Fruit fly (Drosophila melanogaster) whole organism, embryonic: ENCODE measurements around the gene CG1943.

Experiments used
- Awh ChIP-seq: fragments of 200-800 bp; sonication (Bioruptor generic); IDR thresholded peaks from 2 replicates; pipeline ENCODE4, ENCODE4 v1.3.6; 2022; ENCODE audit warnings: missing biosample characterization, missing genetic modification characterization
- CG1024 ChIP-seq: fragments of 200-800 bp; sonication (Bioruptor generic); IDR thresholded peaks from 2 replicates; pipeline ENCODE4 v1.3.6; 2022; ENCODE audit warnings: missing biosample characterization, missing genetic modification characterization
- CG10565 ChIP-seq: fragments of 200-800 bp; sonication (Bioruptor generic); optimal IDR thresholded peaks from 3 replicates; lab custom pipeline; 2016; ENCODE audit warnings: missing biosample characterization, mild to moderate bottlenecking, missing genetic modification characterization
- CG10654 ChIP-seq: fragments of 200-800 bp; sonication (Bioruptor generic); optimal IDR thresholded peaks from 2 replicates; lab custom pipeline; 2016; ENCODE audit warnings: missing biosample characterization, missing genetic modification characterization
- CG12071 ChIP-seq: fragments of 200-800 bp; sonication (Bioruptor generic); optimal IDR thresholded peaks from 3 replicates; lab custom pipeline; 2018; ENCODE audit warnings: missing biosample characterization, mild to moderate bottlenecking, missing genetic modification characterization
- CG12769 ChIP-seq: fragments of 200-800 bp; sonication (Bioruptor generic); optimal IDR thresholded peaks from 2 replicates; lab custom pipeline; 2019; ENCODE audit warnings: missing biosample characterization, mild to moderate bottlenecking, missing genetic modification characterization, moderate library complexity
- CG13123 ChIP-seq: fragments of 200-800 bp; sonication (Bioruptor generic); optimal IDR thresholded peaks from 2 replicates; lab custom pipeline; 2016; ENCODE audit warnings: missing biosample characterization, missing genetic modification characterization
- CG13296 ChIP-seq: fragments of 200-800 bp; sonication (Bioruptor generic); optimal IDR thresholded peaks from 3 replicates; lab custom pipeline; 2018; ENCODE audit warnings: missing biosample characterization, mild to moderate bottlenecking, missing genetic modification characterization
- CG15601 ChIP-seq: fragments of 200-800 bp; sonication (Bioruptor generic); optimal IDR thresholded peaks from 3 replicates; lab custom pipeline; 2019; ENCODE audit warnings: missing biosample characterization, mild to moderate bottlenecking, missing genetic modification characterization, moderate library complexity
- CG18011 ChIP-seq: fragments of 200-800 bp; sonication (Bioruptor generic); optimal IDR thresholded peaks from 2 replicates; lab custom pipeline; 2017; ENCODE audit warnings: missing biosample characterization, missing genetic modification characterization, mild to moderate bottlenecking, moderate library complexity, missing genotype
- CG2120 ChIP-seq: fragments of 200-800 bp; sonication (Bioruptor generic); optimal IDR thresholded peaks from 3 replicates; lab custom pipeline; 2016; ENCODE audit warnings: missing biosample characterization, missing genetic modification characterization
- CG4617 ChIP-seq: fragments of 200-800 bp; sonication (Bioruptor generic); optimal IDR thresholded peaks from 3 replicates; lab custom pipeline; 2016; ENCODE audit warnings: missing biosample characterization, missing genetic modification characterization, borderline replicate concordance
- CG6813 ChIP-seq: fragments of 200-800 bp; sonication (Bioruptor generic); optimal IDR thresholded peaks from 2 replicates; lab custom pipeline; 2017; ENCODE audit warnings: missing biosample characterization, missing genetic modification characterization, mild to moderate bottlenecking, moderate library complexity, missing genetic modification reagents
- CG9609 ChIP-seq: fragments of 200-800 bp; sonication (Bioruptor generic); optimal IDR thresholded peaks from 3 replicates; lab custom pipeline; 2016; ENCODE audit warnings: missing biosample characterization, missing genetic modification characterization
- CG9797 ChIP-seq: fragments of 200-800 bp; sonication (Bioruptor generic); optimal IDR thresholded peaks from 3 replicates; lab custom pipeline; 2018; ENCODE audit warnings: missing biosample characterization, mild to moderate bottlenecking, missing genetic modification characterization
- CHES-1-like ChIP-seq: fragments of 200-800 bp; sonication (Bioruptor generic); optimal IDR thresholded peaks from 2 replicates; lab custom pipeline; 2016; ENCODE audit warnings: missing biosample characterization, missing genetic modification characterization
- Chrac-16 ChIP-seq: fragments of 200-800 bp; sonication (Bioruptor generic); optimal IDR thresholded peaks from 3 replicates; lab custom pipeline; 2016; ENCODE audit warnings: missing biosample characterization, missing genetic modification characterization
- D19A ChIP-seq: fragments of 200-800 bp; optimal IDR thresholded peaks from 3 replicates; lab custom pipeline; 2019; ENCODE audit warnings: missing biosample characterization, mild to moderate bottlenecking, missing genetic modification characterization, moderate library complexity
- Dfd ChIP-seq, 2 experiments: fragments of >200 bp; optimal IDR thresholded peaks; 2 replicates each; lab custom pipeline; 2017; ENCODE audit warnings: missing biosample characterization in 2 of 2, missing genetic modification characterization in 2 of 2
- GATAe ChIP-seq: fragments of 200-800 bp; sonication (Bioruptor generic); conservative IDR thresholded peaks from 2 replicates; pipeline ENCODE4 v1.3.6; 2022; ENCODE audit warnings: missing biosample characterization, missing genetic modification characterization
- Gsc ChIP-seq: fragments of 200-800 bp; sonication (Bioruptor generic); IDR thresholded peaks from 2 replicates; pipeline ENCODE4 v1.3.6; 2022; ENCODE audit warnings: missing biosample characterization, missing genetic modification characterization
- Hr3 ChIP-seq: fragments of 200-800 bp; sonication (Bioruptor generic); optimal IDR thresholded peaks from 3 replicates; lab custom pipeline; 2016; ENCODE audit warnings: missing biosample characterization, missing genetic modification characterization
- MTF-1 ChIP-seq: fragments of 200-800 bp; sonication (Bioruptor generic); optimal IDR thresholded peaks from 2 replicates; lab custom pipeline; 2018; ENCODE audit warnings: missing biosample characterization, mild to moderate bottlenecking, missing genetic modification characterization, borderline replicate concordance
- Mad ChIP-seq: fragments of 200-800 bp; sonication (Bioruptor generic); optimal IDR thresholded peaks from 2 replicates; lab custom pipeline; 2016; ENCODE audit warnings: missing biosample characterization, missing genetic modification characterization
- Max ChIP-seq: fragments of 200-800 bp; sonication (Bioruptor generic); optimal IDR thresholded peaks from 2 replicates; lab custom pipeline; 2016; ENCODE audit warnings: missing biosample characterization, mild to moderate bottlenecking, missing genetic modification characterization
- Nf-YC ChIP-seq: fragments of 200-800 bp; optimal IDR thresholded peaks from 3 replicates; lab custom pipeline; 2019; ENCODE audit warnings: missing biosample characterization, mild to moderate bottlenecking, missing genetic modification characterization, moderate library complexity
- Oli ChIP-seq: fragments of 200-800 bp; sonication (Bioruptor generic); optimal IDR thresholded peaks from 2 replicates; lab custom pipeline; 2018; ENCODE audit warnings: missing biosample characterization, mild to moderate bottlenecking, missing genetic modification characterization, moderate library complexity
- Ptx1 ChIP-seq: fragments of 200-800 bp; sonication (Bioruptor generic); IDR thresholded peaks from 2 replicates; pipeline ENCODE4 v1.3.6; 2022; ENCODE audit warnings: missing biosample characterization, missing genetic modification characterization
- Trl ChIP-seq, 3 experiments: fragments of >200 bp in 2 of 3; fragments of 200-800 bp in 1 of 3; sonication (Bioruptor generic) in 1 of 3; optimal IDR thresholded peaks; 2 replicates in 1 of 3; 3 replicates in 2 of 3; lab custom pipeline; 2016 to 2017; ENCODE audit warnings: missing biosample characterization in 1 of 3, missing genetic modification characterization in 1 of 3
- ase ChIP-seq: fragments of 200-800 bp; sonication (Bioruptor generic); IDR thresholded peaks from 3 replicates; pipeline ENCODE4 v1.3.6; 2022; ENCODE audit warnings: missing biosample characterization, missing genetic modification characterization
- cad ChIP-seq: fragments of >200 bp; optimal IDR thresholded peaks from 2 replicates; lab custom pipeline; 2017; ENCODE audit warnings: missing biosample characterization, missing genetic modification characterization
- crp ChIP-seq, 2 experiments: fragments of 200-800 bp; sonication (Bioruptor generic); optimal IDR thresholded peaks; 2 replicates in 1 of 2; 3 replicates in 1 of 2; lab custom pipeline; 2017; ENCODE audit warnings: missing biosample characterization in 2 of 2, missing genetic modification characterization in 2 of 2, mild to moderate bottlenecking in 1 of 2, moderate library complexity in 1 of 2
- fu2 ChIP-seq: fragments of 200-800 bp; sonication (Bioruptor generic); optimal IDR thresholded peaks from 2 replicates; lab custom pipeline; 2016; ENCODE audit warnings: missing biosample characterization, missing genetic modification characterization
- gce ChIP-seq: fragments of 200-800 bp; sonication (Bioruptor generic); IDR thresholded peaks from 3 replicates; pipeline ENCODE4 v1.3.6; 2022; ENCODE audit warnings: missing biosample characterization, missing genetic modification characterization
- hbn ChIP-seq: fragments of 200-800 bp; sonication (Bioruptor generic); IDR thresholded peaks from 2 replicates; pipeline ENCODE4 v1.3.6; 2022; ENCODE audit warnings: missing biosample characterization, missing genetic modification characterization; ENCODE audit not compliant: partially characterized antibody
- nerfin-1 ChIP-seq: fragments of 200-800 bp; sonication (Bioruptor generic); optimal IDR thresholded peaks from 3 replicates; lab custom pipeline; 2019; ENCODE audit warnings: missing biosample characterization, mild to moderate bottlenecking, missing genetic modification characterization, moderate library complexity
- oc ChIP-seq: fragments of 200-800 bp; sonication (Bioruptor generic); optimal IDR thresholded peaks from 2 replicates; lab custom pipeline; 2018; ENCODE audit warnings: missing biosample characterization, mild to moderate bottlenecking, missing genetic modification characterization, moderate library complexity
- ro ChIP-seq: fragments of 200-800 bp; sonication (Bioruptor generic); IDR thresholded peaks from 2 replicates; pipeline ENCODE4 v1.3.6; 2022; ENCODE audit warnings: missing biosample characterization, missing genetic modification characterization
- sd ChIP-seq: fragments of 200-800 bp; sonication (Bioruptor generic); optimal IDR thresholded peaks from 3 replicates; lab custom pipeline; 2018; ENCODE audit warnings: missing biosample characterization, mild to moderate bottlenecking, missing genetic modification characterization, moderate library complexity
- sna ChIP-seq: fragments of 200-800 bp; sonication (Bioruptor generic); IDR thresholded peaks from 2 replicates; pipeline ENCODE4 v1.3.6; 2022; ENCODE audit warnings: missing biosample characterization, missing genetic modification characterization; ENCODE audit not compliant: partially characterized antibody
- stc ChIP-seq: fragments of 200-800 bp; sonication (Bioruptor generic); IDR thresholded peaks from 2 replicates; pipeline ENCODE4 v1.3.6; 2022; ENCODE audit warnings: missing biosample characterization, missing genetic modification characterization
- tgo ChIP-seq: fragments of 200-800 bp; sonication (Bioruptor generic); IDR thresholded peaks from 3 replicates; pipeline ENCODE4 v1.3.6; 2022; ENCODE audit warnings: missing biosample characterization, missing genetic modification characterization
- wek ChIP-seq: fragments of 200-800 bp; sonication (Bioruptor generic); optimal IDR thresholded peaks from 3 replicates; lab custom pipeline; 2018; ENCODE audit warnings: missing biosample characterization, mild to moderate bottlenecking, missing genetic modification characterization, moderate library complexity
- zen ChIP-seq: fragments of 200-800 bp; sonication (Bioruptor generic); optimal IDR thresholded peaks from 3 replicates; lab custom pipeline; 2018; ENCODE audit warnings: missing biosample characterization, mild to moderate bottlenecking, missing genetic modification characterization, moderate library complexity

CG1943 gene

DNA sequence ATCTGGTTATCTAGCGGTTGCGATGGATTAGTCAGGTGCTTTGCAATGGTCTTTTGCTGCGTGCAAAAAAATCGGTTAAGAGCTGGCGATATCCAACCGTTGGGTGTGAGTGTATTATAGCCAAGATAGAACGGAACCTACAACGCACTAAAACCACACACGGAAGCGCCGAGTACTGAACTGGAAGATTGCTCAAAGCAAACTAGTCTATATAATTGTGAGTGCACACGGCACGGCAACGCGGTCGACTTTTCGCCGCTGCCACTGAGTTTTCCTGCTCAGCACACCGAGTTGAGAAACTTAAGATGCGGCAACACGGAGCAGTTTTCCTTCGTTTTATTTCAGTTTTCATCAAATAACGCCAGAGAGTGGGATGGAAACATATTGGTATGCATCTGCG is 41.9 kb downstream of the CG1943 start (continued):
- TF ChIP-seq ro (GFP tag; lab: Robert Waterston, UW), result no peak
- no peak for TF ChIP-seq CG10654 (GFP tag; lab: Kevin White, UChicago)
- no peak for TF ChIP-seq CG9609 (GFP tag; lab: Kevin White, UChicago)
- TF ChIP-seq Max, result no peak
- no peak for TF ChIP-seq GATAe (GFP tag; lab: Robert Waterston, UW)
- TF ChIP-seq, all 482 proteins: peak for 6

DNA sequence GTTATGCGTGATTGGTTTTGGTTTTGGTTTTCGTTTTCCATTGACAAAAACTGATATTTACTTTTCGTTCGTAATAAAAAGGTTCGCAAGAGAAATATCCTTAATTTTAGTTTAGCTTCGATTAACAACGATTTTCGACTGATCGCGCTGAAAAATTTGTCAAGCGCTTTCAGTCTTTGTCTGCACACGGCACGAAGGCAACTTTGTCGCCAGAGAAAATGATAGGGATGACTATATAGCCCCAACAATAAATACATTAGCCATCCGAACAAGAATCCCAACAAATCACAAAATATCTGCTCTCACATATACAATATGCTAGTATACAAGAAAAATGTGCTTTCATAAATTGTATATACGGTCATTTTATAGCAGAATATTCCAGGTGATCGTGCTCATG is 42.9 kb downstream of the CG1943 start, which contains the start of gene Mlp84B:
Mlp84B (minus strand) TSS at position 143 of the 400 bp plus-strand sequence.
- peak; percentile 98 for TF ChIP-seq MTF-1
- no peak for TF ChIP-seq crp (GFP tag; optimal IDR thresholded peaks at IDR 0.05; lab: Kevin White, UChicago)
- peak; percentile 55 for TF ChIP-seq CG12769 (tag; lab: Kevin White, UChicago)
- TF ChIP-seq sd (tag; lab: Kevin White, UChicago), result peak; percentile 11
- TF ChIP-seq, all 482 proteins: peak for 3

DNA sequence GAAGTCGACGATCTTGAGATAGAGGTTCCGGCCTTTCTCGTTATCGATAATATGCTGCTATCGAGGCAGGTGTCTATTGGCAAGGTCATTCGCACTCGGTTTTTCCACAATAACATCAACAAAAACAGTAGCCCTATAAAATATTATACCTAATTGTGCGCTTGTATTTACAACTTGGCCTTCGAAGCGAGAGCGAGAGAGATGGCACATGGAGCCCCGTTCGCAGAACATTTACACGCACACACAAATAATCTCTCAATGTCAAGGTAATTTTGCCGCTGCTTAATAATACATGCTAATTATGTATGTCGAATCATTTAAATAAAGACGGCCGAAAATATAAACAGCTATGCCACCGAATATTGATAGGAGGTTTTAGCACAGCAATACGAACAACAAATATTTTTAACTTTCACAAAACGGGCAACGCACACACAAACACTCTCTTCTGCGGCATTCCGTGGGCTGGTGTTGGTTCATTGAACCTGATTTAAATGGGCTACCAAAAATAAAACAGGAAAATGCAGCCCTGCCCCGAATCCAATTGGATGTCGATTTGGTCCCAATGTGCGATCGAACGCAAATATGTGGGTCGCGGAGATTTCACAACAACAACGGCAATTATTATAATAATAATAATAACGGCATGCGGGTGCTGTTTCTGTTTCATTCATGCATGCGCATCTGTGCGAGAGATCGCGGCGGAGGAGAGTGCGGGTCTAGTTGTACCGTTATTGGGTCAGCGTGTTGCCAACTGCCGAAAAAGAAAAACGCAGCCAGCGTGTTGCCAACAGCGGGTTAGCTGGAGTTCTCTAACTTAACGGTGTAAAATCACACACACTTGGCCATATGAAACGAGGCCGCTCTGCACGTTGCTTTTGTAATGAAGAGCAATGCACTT is 47.8 kb downstream of the CG1943 start:
- TF ChIP-seq Dfd (GFP tag; optimal IDR thresholded peaks at IDR 0.05; lab: Kevin White, UChicago) (no peak), sna (GFP tag; lab: Robert Waterston, UW) (no peak), tgo (no peak; the same call in 2 of the 3 replicates), Gsc (GFP tag; lab: Robert Waterston, UW) (no peak), CG12769 (tag; lab: Kevin White, UChicago) (peak; percentile 60), Hr3 (GFP tag; lab: Kevin White, UChicago) (peak; percentile 52), cad (no peak), Oli (tag; lab: Kevin White, UChicago) (no peak), CG10565 (no peak), CG12071 (GFP tag; lab: Kevin White, UChicago) (no peak), CG4617 (GFP tag; lab: Kevin White, UChicago) (no peak), fu2 (GFP tag; lab: Kevin White, UChicago) (no peak), CG1024 (GFP tag; lab: Robert Waterston, UW) (no peak), stc (GFP tag; lab: Robert Waterston, UW) (0 out of 2 replicates have a peak, but pooled peaks have one; percentile 14), CG15601 (tag; lab: Kevin White, UChicago) (no peak), Trl (optimal IDR thresholded peaks at IDR 0.05; lab: Kevin White, UChicago) (peak in 1 of 2 experiments; percentile 5), Trl (GFP tag; optimal IDR thresholded peaks at IDR 0.05; lab: Kevin White, UChicago) (no peak), gce (GFP tag; lab: Robert Waterston, UW) (no peak), CG18011 (GFP tag; lab: Kevin White, UChicago) (peak; percentile 6), CG2120 (GFP tag; lab: Kevin White, UChicago) (peak; percentile 19), CG9797 (GFP tag; lab: Kevin White, UChicago) (no peak), wek (GFP tag; lab: Kevin White, UChicago) (no peak), Awh (GFP tag; lab: Robert Waterston, UW) (peak; percentile 22; the same call in 1 of the 2 replicates), CHES-1-like (no peak), Chrac-16 (GFP tag; lab: Kevin White, UChicago) (no peak), zen (tag; lab: Kevin White, UChicago) (no peak), Mad (GFP tag; lab: Kevin White, UChicago) (no peak), CG6813 (GFP tag; lab: Kevin White, UChicago) (no peak), oc (tag; lab: Kevin White, UChicago) (no peak), CG13296 (GFP tag; lab: Kevin White, UChicago) (no peak), Ptx1 (0 out of 2 replicates have a peak, but pooled peaks have one; percentile 23), D19A (tag; lab: Kevin White, UChicago) (peak; percentile 11), nerfin-1 (tag; lab: Kevin White, UChicago) (peak; percentile 70), Nf-YC (tag; lab: Kevin White, UChicago) (no peak), hbn (no peak), ase (GFP tag; lab: Robert Waterston, UW) (no peak), CG13123 (GFP tag; lab: Kevin White, UChicago) (no peak)
